Fruit fly (Drosophila melanogaster) whole organism, embryonic: ENCODE results near the gene Reg-2.

Experiments used
- Ada2b ChIP-seq: fragments of 200-800 bp; sonication (Bioruptor generic); IDR thresholded peaks from 2 replicates; pipeline ENCODE4 v1.3.6; 2022; ENCODE audit warnings: missing biosample characterization, missing genetic modification characterization
- Atf6 ChIP-seq: fragments of 200-800 bp; sonication (Bioruptor generic); IDR thresholded peaks from 2 replicates; pipeline ENCODE4 v1.3.6; 2022; ENCODE audit warnings: missing biosample characterization, missing genetic modification characterization
- CG10543 ChIP-seq: fragments of 200-800 bp; sonication (Bioruptor generic); optimal IDR thresholded peaks from 3 replicates; lab custom pipeline; 2017; ENCODE audit warnings: missing biosample characterization, mild to moderate bottlenecking, missing genetic modification characterization, moderate library complexity
- CG10959 ChIP-seq: fragments of 200-800 bp; sonication (Bioruptor generic); IDR thresholded peaks from 2 replicates; pipeline ENCODE4 v1.3.6; 2022; ENCODE audit warnings: missing biosample characterization, missing genetic modification characterization
- CG12769 ChIP-seq: fragments of 200-800 bp; sonication (Bioruptor generic); optimal IDR thresholded peaks from 2 replicates; lab custom pipeline; 2019; ENCODE audit warnings: missing biosample characterization, mild to moderate bottlenecking, missing genetic modification characterization, moderate library complexity
- CG13287 ChIP-seq: fragments of 200-800 bp; sonication (Bioruptor generic); IDR thresholded peaks from 2 replicates; pipeline ENCODE4 v1.3.6; 2022; ENCODE audit warnings: missing biosample characterization, missing genetic modification characterization; ENCODE audit not compliant: partially characterized antibody
- CG14050 ChIP-seq: fragments of 200-800 bp; sonication (Bioruptor generic); IDR thresholded peaks from 3 replicates; pipeline ENCODE4 v1.3.6; 2022; ENCODE audit warnings: missing biosample characterization, missing genetic modification characterization
- CG14667 ChIP-seq: fragments of 200-800 bp; sonication (Bioruptor generic); IDR thresholded peaks from 2 replicates; pipeline ENCODE4 v1.3.6; 2022; ENCODE audit warnings: missing biosample characterization, missing genetic modification characterization
- CG15514 ChIP-seq: fragments of 200-800 bp; sonication (Bioruptor generic); optimal IDR thresholded peaks from 3 replicates; lab custom pipeline; 2017; ENCODE audit warnings: missing biosample characterization, missing genetic modification characterization, mild to moderate bottlenecking, moderate library complexity, missing genetic modification reagents
- CG17385 ChIP-seq: fragments of 200-800 bp; sonication (Bioruptor generic); optimal IDR thresholded peaks from 3 replicates; lab custom pipeline; 2018; ENCODE audit warnings: missing biosample characterization, mild to moderate bottlenecking, missing genetic modification characterization
- CG17802 ChIP-seq: fragments of 200-800 bp; sonication (Bioruptor generic); optimal IDR thresholded peaks from 2 replicates; lab custom pipeline; 2018; ENCODE audit warnings: missing biosample characterization, mild to moderate bottlenecking, missing genetic modification characterization, moderate library complexity
- CG33213 ChIP-seq: fragments of 200-800 bp; sonication (Bioruptor generic); optimal IDR thresholded peaks from 3 replicates; lab custom pipeline; 2016; ENCODE audit warnings: missing biosample characterization, missing genetic modification characterization
- CG4424 ChIP-seq: fragments of 200-800 bp; sonication (Bioruptor generic); optimal IDR thresholded peaks from 3 replicates; lab custom pipeline; 2016; ENCODE audit warnings: missing biosample characterization, missing genetic modification characterization
- CG5245 ChIP-seq: fragments of 200-800 bp; sonication (Bioruptor generic); optimal IDR thresholded peaks from 3 replicates; lab custom pipeline; 2016; ENCODE audit warnings: missing biosample characterization, missing genetic modification characterization
- CG6272 ChIP-seq: fragments of 200-800 bp; sonication (Bioruptor generic); IDR thresholded peaks from 2 replicates; pipeline ENCODE4 v1.3.6; 2022; ENCODE audit warnings: missing biosample characterization, missing genetic modification characterization
- CG7839 ChIP-seq: fragments of 200-800 bp; sonication (Bioruptor generic); optimal IDR thresholded peaks from 3 replicates; lab custom pipeline; 2018; ENCODE audit warnings: missing biosample characterization, mild to moderate bottlenecking, missing genetic modification characterization, moderate library complexity
- Eip74EF ChIP-seq, 2 experiments: fragments of 200-800 bp in 1 of 2; fragments of >200 bp in 1 of 2; sonication (Bioruptor generic) in 1 of 2; optimal IDR thresholded peaks; 2 replicates each; lab custom pipeline; 2017 to 2019; ENCODE audit warnings: missing biosample characterization in 2 of 2, missing genetic modification characterization in 2 of 2, mild to moderate bottlenecking in 1 of 2, moderate library complexity in 1 of 2
- H2.0 ChIP-seq: fragments of 200-800 bp; sonication (Bioruptor generic); IDR thresholded peaks from 2 replicates; pipeline ENCODE4 v1.3.6; 2022; ENCODE audit warnings: missing biosample characterization, missing genetic modification characterization
- HmgZ ChIP-seq: fragments of 200-800 bp; sonication (Bioruptor generic); optimal IDR thresholded peaks from 2 replicates; lab custom pipeline; 2018; ENCODE audit warnings: missing biosample characterization, mild to moderate bottlenecking, missing genetic modification characterization
- Hr51 ChIP-seq, 2 experiments: fragments of 200-800 bp; sonication (Bioruptor generic); optimal IDR thresholded peaks; 2 replicates in 1 of 2; 3 replicates in 1 of 2; lab custom pipeline; 2016 to 2018; ENCODE audit warnings: missing biosample characterization in 2 of 2, missing genetic modification characterization in 2 of 2, mild to moderate bottlenecking in 1 of 2, moderate library complexity in 1 of 2
- Lim3 ChIP-seq: fragments of 200-800 bp; sonication (Bioruptor generic); IDR thresholded peaks from 2 replicates; pipeline ENCODE4 v1.3.6; 2022; ENCODE audit warnings: missing biosample characterization, missing genetic modification characterization
- NK7.1 ChIP-seq: fragments of 200-800 bp; sonication (Bioruptor generic); optimal IDR thresholded peaks from 3 replicates; lab custom pipeline; 2016; ENCODE audit warnings: missing biosample characterization, missing genetic modification characterization
- Nf-YA ChIP-seq: fragments of 200-800 bp; sonication (Bioruptor generic); IDR thresholded peaks from 2 replicates; pipeline ENCODE4 v1.3.6; 2022; ENCODE audit warnings: missing biosample characterization, missing genetic modification characterization
- Oaz ChIP-seq: fragments of 200-800 bp; sonication (Bioruptor generic); IDR thresholded peaks from 2 replicates; pipeline ENCODE4 v1.3.6; 2022; ENCODE audit warnings: missing biosample characterization, missing genetic modification characterization
- Optix ChIP-seq: fragments of 200-800 bp; sonication (Bioruptor generic); IDR thresholded peaks from 3 replicates; pipeline ENCODE4 v1.3.6; 2022; ENCODE audit warnings: missing biosample characterization, missing genetic modification characterization
- Ravus ChIP-seq: fragments of 200-800 bp; sonication (Bioruptor generic); IDR thresholded peaks from 2 replicates; pipeline ENCODE4 v1.3.6; 2022; ENCODE audit warnings: missing biosample characterization, missing genetic modification characterization
- Vsx1 ChIP-seq: fragments of 200-800 bp; sonication (Bioruptor generic); optimal IDR thresholded peaks from 2 replicates; lab custom pipeline; 2017; ENCODE audit warnings: missing biosample characterization, mild to moderate bottlenecking, missing genetic modification characterization, missing genetic modification reagents
- ap ChIP-seq: fragments of 200-800 bp; sonication (Bioruptor generic); IDR thresholded peaks from 2 replicates; pipeline ENCODE4 v1.3.6; 2022; ENCODE audit warnings: missing biosample characterization, missing genetic modification characterization
- ara ChIP-seq: fragments of 200-800 bp; sonication (Bioruptor generic); IDR thresholded peaks from 2 replicates; pipeline ENCODE4 v1.3.6; 2022; ENCODE audit warnings: missing biosample characterization, missing genetic modification characterization
- btn ChIP-seq: fragments of 200-800 bp; sonication (Bioruptor generic); optimal IDR thresholded peaks from 2 replicates; lab custom pipeline; 2016; ENCODE audit warnings: missing biosample characterization, missing genetic modification characterization
- cato ChIP-seq: fragments of 200-800 bp; sonication (Bioruptor generic); optimal IDR thresholded peaks from 2 replicates; lab custom pipeline; 2016; ENCODE audit warnings: missing biosample characterization, missing genetic modification characterization, borderline replicate concordance
- corto ChIP-seq: fragments of 200-800 bp; sonication (Bioruptor generic); optimal IDR thresholded peaks from 2 replicates; lab custom pipeline; 2016; ENCODE audit warnings: missing biosample characterization, mild to moderate bottlenecking, missing genetic modification characterization, moderate library complexity
- crol ChIP-seq: fragments of 200-800 bp; sonication (Bioruptor generic); IDR thresholded peaks from 2 replicates; pipeline ENCODE4 v1.3.6; 2022; ENCODE audit warnings: missing biosample characterization, missing genetic modification characterization
- disco-r ChIP-seq: fragments of 200-800 bp; sonication (Bioruptor generic); optimal IDR thresholded peaks from 2 replicates; lab custom pipeline; 2016; ENCODE audit warnings: missing biosample characterization, missing genetic modification characterization
- dmrt99B ChIP-seq: fragments of 200-800 bp; sonication (Bioruptor generic); optimal IDR thresholded peaks from 2 replicates; lab custom pipeline; 2018; ENCODE audit warnings: missing biosample characterization, mild to moderate bottlenecking, missing genetic modification characterization, moderate library complexity
- gro ChIP-seq: fragments of 200-800 bp; sonication (Bioruptor generic); optimal IDR thresholded peaks from 2 replicates; lab custom pipeline; 2016; ENCODE audit warnings: missing biosample characterization, missing genetic modification characterization
- gsb ChIP-seq: fragments of 200-800 bp; sonication (Bioruptor generic); IDR thresholded peaks from 2 replicates; pipeline ENCODE4 v1.3.6; 2022; ENCODE audit warnings: missing biosample characterization, missing genetic modification characterization
- h ChIP-seq: fragments of >200 bp; optimal IDR thresholded peaks from 2 replicates; lab custom pipeline; 2017
- mam ChIP-seq: fragments of 200-800 bp; sonication (Bioruptor generic); optimal IDR thresholded peaks from 3 replicates; lab custom pipeline; 2016; ENCODE audit warnings: missing biosample characterization, missing genetic modification characterization
- nom ChIP-seq: fragments of 200-800 bp; sonication (Bioruptor generic); optimal IDR thresholded peaks from 2 replicates; lab custom pipeline; 2017; ENCODE audit warnings: missing biosample characterization, missing genetic modification characterization, mild to moderate bottlenecking, moderate library complexity, missing genetic modification reagents
- odd ChIP-seq: fragments of 200-800 bp; sonication (Bioruptor generic); optimal IDR thresholded peaks from 2 replicates; lab custom pipeline; 2017; ENCODE audit warnings: missing biosample characterization, mild to moderate bottlenecking, missing genetic modification characterization
- pb ChIP-seq: fragments of 200-800 bp; sonication (Bioruptor generic); optimal IDR thresholded peaks from 3 replicates; lab custom pipeline; 2016; ENCODE audit warnings: missing biosample characterization, missing genetic modification characterization
- pho ChIP-seq: fragments of 200-800 bp; sonication (Bioruptor generic); optimal IDR thresholded peaks from 2 replicates; lab custom pipeline; 2016; ENCODE audit warnings: missing biosample characterization, missing genetic modification characterization
- sens-2 ChIP-seq: fragments of 200-800 bp; sonication (Bioruptor generic); IDR thresholded peaks from 2 replicates; pipeline ENCODE4 v1.3.6; 2022; ENCODE audit warnings: missing biosample characterization, missing genetic modification characterization
- slbo ChIP-seq: fragments of 200-800 bp; sonication (Bioruptor generic); IDR thresholded peaks from 2 replicates; pipeline ENCODE4 v1.3.6; 2022; ENCODE audit warnings: missing biosample characterization, missing genetic modification characterization
- slp2 ChIP-seq: fragments of 200-800 bp; sonication (Bioruptor generic); optimal IDR thresholded peaks from 2 replicates; lab custom pipeline; 2016; ENCODE audit warnings: missing biosample characterization, missing genetic modification characterization
- sob ChIP-seq: fragments of 200-800 bp; sonication (Bioruptor generic); IDR thresholded peaks from 2 replicates; pipeline ENCODE4 v1.3.6; 2022; ENCODE audit warnings: missing biosample characterization, missing genetic modification characterization
- sqz ChIP-seq: fragments of 200-800 bp; sonication (Bioruptor generic); optimal IDR thresholded peaks from 3 replicates; lab custom pipeline; 2018; ENCODE audit warnings: missing biosample characterization, mild to moderate bottlenecking, missing genetic modification characterization
- stc ChIP-seq: fragments of 200-800 bp; sonication (Bioruptor generic); IDR thresholded peaks from 2 replicates; pipeline ENCODE4 v1.3.6; 2022; ENCODE audit warnings: missing biosample characterization, missing genetic modification characterization
- tll ChIP-seq, 2 experiments: fragments of 200-800 bp in 1 of 2; fragments of >200 bp in 1 of 2; sonication (Bioruptor generic) in 1 of 2; optimal IDR thresholded peaks; 2 replicates each; lab custom pipeline; 2017 to 2019; ENCODE audit warnings: missing biosample characterization in 2 of 2, missing genetic modification characterization in 2 of 2, mild to moderate bottlenecking in 1 of 2, moderate library complexity in 1 of 2

The Reg-2 gene

DNA sequence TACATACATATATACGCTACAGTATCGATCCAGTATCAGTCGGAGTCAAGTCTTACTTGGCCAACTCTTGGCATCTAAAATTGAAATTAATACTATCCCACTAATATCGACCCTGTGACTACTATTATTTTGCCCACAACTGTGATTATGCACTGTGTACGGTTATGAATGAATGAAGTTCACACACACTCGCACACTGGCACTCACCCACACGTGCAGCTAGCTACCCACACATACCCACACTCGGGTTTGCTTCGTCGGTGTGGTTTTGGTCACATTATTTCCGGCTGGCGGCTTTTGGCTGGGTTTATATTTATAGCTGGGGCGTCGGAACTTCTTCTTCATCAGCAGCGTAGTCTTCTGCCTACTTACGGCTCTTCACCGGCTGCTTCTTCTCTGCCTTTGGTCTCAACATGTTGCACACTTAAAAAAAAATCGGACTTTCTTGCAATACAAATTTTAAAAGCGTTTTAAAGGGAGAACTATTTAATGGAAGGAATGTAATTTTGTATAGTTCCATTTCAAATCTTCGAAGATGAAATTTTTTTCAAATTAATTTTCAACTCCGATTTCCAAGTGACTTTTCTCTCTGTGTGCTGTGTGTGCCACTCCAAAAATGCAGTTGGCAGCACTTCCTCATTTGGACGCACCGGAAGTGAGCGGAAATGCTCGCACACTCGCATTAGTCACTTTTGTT is 28.1 kb upstream of the Reg-2 start (continued):
- TF ChIP-seq nom (GFP tag; lab: Kevin White, UChicago) (peak; percentile 29), CG5245 (peak; percentile 89), CG14667 (peak; percentile 83), corto (GFP tag; lab: Kevin White, UChicago) (peak; percentile 3), CG6272 (peak; percentile 82), gro (peak; percentile 24), CG17385 (GFP tag; lab: Kevin White, UChicago) (peak; percentile 91), sens-2 (peak; percentile 90), slp2 (peak; percentile 89), Lim3 (peak; percentile 82), CG12769 (tag; lab: Kevin White, UChicago) (peak; percentile 47), H2.0 (GFP tag; lab: Robert Waterston, UW) (peak; percentile 90), sob (GFP tag; lab: Robert Waterston, UW) (peak; percentile 80; the same call in 1 of the 2 replicates), sqz (GFP tag; lab: Kevin White, UChicago) (peak; percentile 92), CG14050 (GFP tag; lab: Robert Waterston, UW) (peak; percentile 88), CG17802 (tag; lab: Kevin White, UChicago) (peak; percentile 78), odd (GFP tag; lab: Kevin White, UChicago) (peak; percentile 82), Eip74EF (GFP tag; optimal IDR thresholded peaks at IDR 0.05; lab: Kevin White, UChicago) (peak in 1 of 2 experiments; percentile 94), CG4424 (GFP tag; lab: Kevin White, UChicago) (peak; percentile 93), Hr51 (GFP tag; optimal IDR thresholded peaks at IDR 0.05; lab: Kevin White, UChicago) (peak; percentile 79 to 91), disco-r (GFP tag; lab: Kevin White, UChicago) (peak; percentile 88), CG13287 (no peak), h (lab: Kevin White, UChicago) (no peak), crol (GFP tag; lab: Robert Waterston, UW) (no peak; the same call in 1 of the 2 replicates), gsb (peak; percentile 64; the same call in 1 of the 2 replicates), Vsx1 (peak; percentile 80), CG10959 (GFP tag; lab: Robert Waterston, UW) (peak; percentile 96), dmrt99B (tag; lab: Kevin White, UChicago) (peak; percentile 92), CG33213 (GFP tag; lab: Kevin White, UChicago) (peak; percentile 88), Nf-YA (GFP tag; lab: Robert Waterston, UW) (peak; percentile 87), tll (GFP tag; optimal IDR thresholded peaks at IDR 0.05; lab: Kevin White, UChicago) (peak in 1 of 2 experiments; percentile 12), Ravus (peak; percentile 48), Atf6 (GFP tag; lab: Robert Waterston, UW) (peak; percentile 84), Optix (GFP tag; lab: Robert Waterston, UW) (peak; percentile 89), Ada2b (peak; percentile 91), NK7.1 (GFP tag; lab: Kevin White, UChicago) (peak; percentile 76), CG7839 (tag; lab: Kevin White, UChicago) (peak; percentile 92), cato (GFP tag; lab: Kevin White, UChicago) (peak; percentile 90), CG10543 (no peak), Oaz (GFP tag; lab: Robert Waterston, UW) (peak; percentile 74), btn (GFP tag; lab: Kevin White, UChicago) (peak; percentile 91), ara (GFP tag; lab: Robert Waterston, UW) (peak; percentile 95), slbo (GFP tag; lab: Robert Waterston, UW) (peak; percentile 80), mam (GFP tag; lab: Kevin White, UChicago) (peak; percentile 80), stc (peak; percentile 91), CG15514 (GFP tag; lab: Kevin White, UChicago) (peak; percentile 38), ap (GFP tag; lab: Robert Waterston, UW) (peak; percentile 88), pho (peak; percentile 77), HmgZ (tag; lab: Kevin White, UChicago) (peak; percentile 77), pb (GFP tag; lab: Kevin White, UChicago) (peak; percentile 87)
